Fruit fly (Drosophila melanogaster) whole organism, embryonic: ENCODE data around the gene CG7601.

ENCODE experiments used
- CG12071 ChIP-seq: fragments of 200-800 bp; sonication (Bioruptor generic); optimal IDR thresholded peaks from 3 replicates; lab custom pipeline; 2018; ENCODE audit warnings: missing biosample characterization, mild to moderate bottlenecking, missing genetic modification characterization
- CG17568 ChIP-seq: fragments of 200-800 bp; sonication (Bioruptor generic); optimal IDR thresholded peaks from 2 replicates; lab custom pipeline; 2018; ENCODE audit warnings: missing biosample characterization, mild to moderate bottlenecking, missing genetic modification characterization, moderate library complexity
- CG34376 ChIP-seq: fragments of 200-800 bp; sonication (Bioruptor generic); optimal IDR thresholded peaks from 2 replicates; lab custom pipeline; 2018; ENCODE audit warnings: missing biosample characterization, mild to moderate bottlenecking, missing genetic modification characterization
- CG34422 ChIP-seq: fragments of 200-800 bp; sonication (Bioruptor generic); IDR thresholded peaks from 3 replicates; pipeline ENCODE4 v1.3.6; 2022; ENCODE audit warnings: missing biosample characterization, missing genetic modification characterization
- CG4404 ChIP-seq: fragments of 200-800 bp; sonication (Bioruptor generic); IDR thresholded peaks from 2 replicates; pipeline ENCODE4 v1.3.6; 2022; ENCODE audit warnings: missing biosample characterization, missing genetic modification characterization
- CG7357 ChIP-seq: fragments of 200-800 bp; sonication (Bioruptor generic); IDR thresholded peaks from 3 replicates; pipeline ENCODE4 v1.3.6; 2022; ENCODE audit warnings: missing biosample characterization, missing genetic modification characterization
- Elba2 ChIP-seq: fragments of 200-800 bp; sonication (Bioruptor generic); optimal IDR thresholded peaks from 3 replicates; lab custom pipeline; 2016; ENCODE audit warnings: missing biosample characterization, missing genetic modification characterization
- grau ChIP-seq: fragments of 200-800 bp; optimal IDR thresholded peaks from 3 replicates; lab custom pipeline; 2019; ENCODE audit warnings: missing biosample characterization, mild to moderate bottlenecking, missing genetic modification characterization, moderate library complexity
- nerfin-2 ChIP-seq: fragments of 200-800 bp; sonication (Bioruptor generic); IDR thresholded peaks from 2 replicates; pipeline ENCODE4 v1.3.6; 2022; ENCODE audit warnings: missing biosample characterization, missing genetic modification characterization; ENCODE audit not compliant: partially characterized antibody

dm6 chr3R:29686698-29687097, 49.8 kb downstream of the CG7601 start:
- TF ChIP-seq CG12071 (GFP tag; lab: Kevin White, UChicago) (no peak), grau (tag; lab: Kevin White, UChicago) (no peak), CG7357 (GFP tag; lab: Robert Waterston, UW) (no peak), CG34376 (GFP tag; lab: Kevin White, UChicago) (peak; percentile 59), Elba2 (GFP tag; lab: Kevin White, UChicago) (no peak), CG34422 (GFP tag; lab: Robert Waterston, UW) (no peak), CG17568 (GFP tag; lab: Kevin White, UChicago) (no peak), CG4404 (GFP tag; lab: Robert Waterston, UW) (no peak), nerfin-2 (GFP tag; lab: Robert Waterston, UW) (no peak)
